Worm (Caenorhabditis elegans) whole organism, midembryonic: ENCODE measurements around the gene pqn-48.

Experiments
- ref-1 ChIP-seq: fragments of 200-800 bp; sonication (Bioruptor generic); conservative IDR thresholded peaks from 2 replicates; pipeline ENCODE4 v1.3.6; 2022; ENCODE audit warnings: missing genetic modification reagents, missing genetic modification characterization, missing compliant biosample characterization
- ztf-23 ChIP-seq: fragments of 200-800 bp; sonication (Bioruptor generic); IDR thresholded peaks from 2 replicates; pipeline ENCODE4 v1.3.6; 2022; ENCODE audit warnings: missing genetic modification reagents, missing genetic modification characterization, missing compliant biosample characterization

- TF ChIP-seq ztf-23 (GFP tag; lab: Robert Waterston, UW) (no peak), ref-1 (GFP tag; lab: Robert Waterston, UW) (no peak)
These were observed 42.5 kb downstream of the pqn-48 start for ce11 chrII:4081141-4081540.
